Worm (Caenorhabditis elegans) whole organism, L1 larva: Measurements from ENCODE around the gene F42G2.5.
A peak's percentile ranks its signal among the peaks of the same experiment; 100 is the strongest.

ENCODE experiments used
- C04F5.9 ChIP-seq: sonication (generic microtip); optimal IDR thresholded peaks from 2 replicates; lab custom pipeline; 2016; ENCODE audit warnings: missing genetic modification characterization, missing compliant biosample characterization
- C34B4.2 ChIP-seq: sonication (generic microtip); optimal IDR thresholded peaks from 2 replicates; lab custom pipeline; 2017; ENCODE audit warnings: mild to moderate bottlenecking, missing genetic modification characterization, missing compliant biosample characterization
- Y116A8C.19 ChIP-seq: sonication (generic microtip); optimal IDR thresholded peaks from 2 replicates; lab custom pipeline; 2016; ENCODE audit warnings: missing compliant biosample characterization, missing genetic modification characterization, borderline replicate concordance
- aha-1 ChIP-seq: fragments of 150-350 bp; optimal IDR thresholded peaks from 2 replicates; lab custom pipeline; 2014; ENCODE audit warnings: missing biosample characterization, missing genetic modification characterization
- alr-1 ChIP-seq: fragments of 200-800 bp; sonication (Bioruptor generic); optimal IDR thresholded peaks from 2 replicates; lab custom pipeline; 2018; ENCODE audit warnings: borderline replicate concordance, mild to moderate bottlenecking, missing genetic modification characterization, missing compliant biosample characterization
- aly-2 ChIP-seq: fragments of 150-350 bp; optimal IDR thresholded peaks from 2 replicates; lab custom pipeline; 2014; ENCODE audit warnings: missing biosample characterization, missing genetic modification characterization
- ceh-82 ChIP-seq, 3 experiments: fragments of 150-350 bp in 1 of 3; sonication (generic microtip) in 2 of 3; optimal IDR thresholded peaks; 2 replicates each; lab custom pipeline; 2014 to 2017; ENCODE audit warnings: missing biosample characterization in 3 of 3, missing genetic modification characterization in 3 of 3
- dpl-1 ChIP-seq, 3 experiments: fragments of 150-350 bp in 2 of 3; sonication (generic microtip) in 1 of 3; optimal IDR thresholded peaks; 2 replicates each; lab custom pipeline; 2014 to 2017; ENCODE audit warnings: missing biosample characterization in 3 of 3, missing genetic modification characterization in 3 of 3, missing genetic modification reagents in 3 of 3
- efl-1 ChIP-seq, 4 experiments: fragments of 150-350 bp; optimal IDR thresholded peaks in 3 of 4; peaks in 1 of 4; 1 replicate in 1 of 4; 2 replicates in 3 of 4; lab custom pipeline; 2014; ENCODE audit warnings: missing biosample characterization in 2 of 4, missing genetic modification characterization in 2 of 4, missing genetic modification reagents in 2 of 4
- efl-3 ChIP-seq: fragments of 200-800 bp; sonication (Bioruptor generic); optimal IDR thresholded peaks from 2 replicates; lab custom pipeline; 2018; ENCODE audit warnings: mild to moderate bottlenecking, missing genetic modification characterization, missing compliant biosample characterization
- egl-13 ChIP-seq: sonication (generic microtip); optimal IDR thresholded peaks from 2 replicates; lab custom pipeline; 2016; ENCODE audit warnings: missing genotype, missing genetic modification reagents, missing genetic modification characterization, missing compliant biosample characterization
- elt-2 ChIP-seq: sonication (generic microtip); optimal IDR thresholded peaks from 2 replicates; lab custom pipeline; 2016; ENCODE audit warnings: missing genetic modification characterization, mild to moderate bottlenecking, inconsistent platforms, missing compliant biosample characterization, missing genetic modification reagents
- elt-3 ChIP-seq, 6 experiments: fragments of 150-350 bp in 1 of 6; sonication (generic microtip); optimal IDR thresholded peaks; 2 replicates each; lab custom pipeline; 2017 to 2018; ENCODE audit warnings: missing biosample characterization in 6 of 6, missing genetic modification characterization in 6 of 6, inconsistent platforms in 1 of 6
- ets-5 ChIP-seq: fragments of 200-800 bp; sonication (Bioruptor generic); IDR thresholded peaks from 2 replicates; pipeline ENCODE4 v1.3.6; 2022; ENCODE audit warnings: missing genetic modification characterization, missing compliant biosample characterization
- fkh-8 ChIP-seq: sonication (generic microtip); optimal IDR thresholded peaks from 2 replicates; lab custom pipeline; 2016; ENCODE audit warnings: mild to moderate bottlenecking, missing genetic modification characterization, missing compliant biosample characterization
- hlh-4 ChIP-seq: sonication (generic microtip); optimal IDR thresholded peaks from 2 replicates; lab custom pipeline; 2016; ENCODE audit warnings: mild to moderate bottlenecking, missing genetic modification characterization, missing compliant biosample characterization
- isw-1 ChIP-seq: fragments of 200-800 bp; sonication (Bioruptor generic); IDR thresholded peaks from 2 replicates; pipeline ENCODE4 v1.3.6; 2022; ENCODE audit warnings: missing genetic modification characterization, missing compliant biosample characterization
- lin-13 ChIP-seq: fragments of 150-350 bp; optimal IDR thresholded peaks from 2 replicates; lab custom pipeline; 2014; ENCODE audit warnings: missing biosample characterization, missing genetic modification reagents, missing genetic modification characterization
- lin-14 ChIP-seq: fragments of 200-800 bp; sonication (Bioruptor generic); optimal IDR thresholded peaks from 2 replicates; lab custom pipeline; 2018; ENCODE audit warnings: mild to moderate bottlenecking, missing genetic modification characterization, moderate library complexity, missing compliant biosample characterization
- lin-15B ChIP-seq: fragments of 150-350 bp; sonication (generic microtip); optimal IDR thresholded peaks from 3 replicates; lab custom pipeline; 2014; ENCODE audit warnings: missing biosample characterization, missing genetic modification characterization
- lin-35 ChIP-seq, 2 experiments: fragments of 150-350 bp; optimal IDR thresholded peaks; 2 replicates each; lab custom pipeline; 2014; ENCODE audit warnings: missing biosample characterization in 2 of 2, missing genetic modification characterization in 2 of 2, missing genetic modification reagents in 2 of 2
- lir-3 ChIP-seq: sonication (generic microtip); optimal IDR thresholded peaks from 2 replicates; lab custom pipeline; 2016; ENCODE audit warnings: mild to moderate bottlenecking, missing genetic modification characterization, moderate library complexity, missing compliant biosample characterization; ENCODE audit not compliant: poor library complexity
- lsy-2 ChIP-seq, 2 experiments: fragments of 150-350 bp; optimal IDR thresholded peaks; 2 replicates each; lab custom pipeline; 2014; ENCODE audit warnings: missing biosample characterization in 2 of 2, missing genetic modification characterization in 2 of 2
- mab-9 ChIP-seq: fragments of 200-800 bp; sonication (Bioruptor generic); IDR thresholded peaks from 2 replicates; pipeline ENCODE4 v1.3.6; 2022; ENCODE audit warnings: missing genetic modification reagents, missing genetic modification characterization, missing compliant biosample characterization
- mef-2 ChIP-seq: fragments of 150-350 bp; optimal IDR thresholded peaks from 2 replicates; lab custom pipeline; 2014; ENCODE audit warnings: missing biosample characterization, missing genetic modification characterization
- mep-1 ChIP-seq: fragments of 150-350 bp; optimal IDR thresholded peaks from 2 replicates; lab custom pipeline; 2014; ENCODE audit warnings: missing biosample characterization, missing genetic modification characterization
- nhr-11 ChIP-seq: fragments of 150-350 bp; optimal IDR thresholded peaks from 2 replicates; lab custom pipeline; 2014; ENCODE audit warnings: missing biosample characterization, missing genetic modification characterization
- nhr-12 ChIP-seq: sonication (generic microtip); optimal IDR thresholded peaks from 2 replicates; lab custom pipeline; 2017; ENCODE audit warnings: missing biosample characterization, missing genetic modification characterization
- nhr-19 ChIP-seq: fragments of 200-800 bp; sonication (Bioruptor generic); conservative IDR thresholded peaks from 2 replicates; pipeline ENCODE4 v1.3.6; 2022; ENCODE audit warnings: missing genetic modification characterization, missing compliant biosample characterization
- nhr-20 ChIP-seq: sonication (generic microtip); optimal IDR thresholded peaks from 2 replicates; lab custom pipeline; 2016; ENCODE audit warnings: mild to moderate bottlenecking, missing genetic modification characterization, missing compliant biosample characterization
- nhr-28 ChIP-seq: fragments of 150-350 bp; optimal IDR thresholded peaks from 2 replicates; lab custom pipeline; 2014; ENCODE audit warnings: missing biosample characterization, missing genetic modification characterization
- nhr-77 ChIP-seq: fragments of 150-350 bp; optimal IDR thresholded peaks from 2 replicates; lab custom pipeline; 2014; ENCODE audit warnings: missing biosample characterization, missing genetic modification characterization
- nhr-85 ChIP-seq: sonication (generic microtip); peaks from one replicate; lab custom pipeline; 2016; ENCODE audit warnings: missing genetic modification characterization, inconsistent platforms, missing compliant biosample characterization
- nhr-90 ChIP-seq: sonication (generic microtip); optimal IDR thresholded peaks from 2 replicates; lab custom pipeline; 2016; ENCODE audit warnings: mild to moderate bottlenecking, missing genetic modification characterization, missing compliant biosample characterization; ENCODE audit not compliant: poor library complexity
- pax-3 ChIP-seq: fragments of 200-800 bp; sonication (Bioruptor generic); optimal IDR thresholded peaks from 2 replicates; lab custom pipeline; 2018; ENCODE audit warnings: mild to moderate bottlenecking, missing genetic modification characterization, moderate library complexity, missing compliant biosample characterization
- pqm-1 ChIP-seq: sonication (generic microtip); optimal IDR thresholded peaks from 3 replicates; lab custom pipeline; 2017; ENCODE audit warnings: missing biosample characterization, missing genetic modification characterization
- skn-1 ChIP-seq: fragments of 150-350 bp; optimal IDR thresholded peaks from 2 replicates; lab custom pipeline; 2014; ENCODE audit warnings: missing biosample characterization, missing genetic modification characterization
- snpc-4 ChIP-seq: fragments of 150-350 bp; optimal IDR thresholded peaks from 2 replicates; lab custom pipeline; 2014; ENCODE audit warnings: missing biosample characterization, missing genetic modification characterization
- snu-23 ChIP-seq: sonication (generic microtip); optimal IDR thresholded peaks from 2 replicates; lab custom pipeline; 2016; ENCODE audit warnings: missing genetic modification characterization, missing compliant biosample characterization
- sox-4 ChIP-seq: sonication (generic microtip); optimal IDR thresholded peaks from 2 replicates; lab custom pipeline; 2016; ENCODE audit warnings: missing genetic modification characterization, missing compliant biosample characterization
- tbx-2 ChIP-seq: sonication (generic microtip); optimal IDR thresholded peaks from 2 replicates; lab custom pipeline; 2016; ENCODE audit warnings: missing genetic modification characterization, missing compliant biosample characterization
- unc-86 ChIP-seq: sonication (generic microtip); optimal IDR thresholded peaks from 2 replicates; lab custom pipeline; 2016; ENCODE audit warnings: missing genetic modification characterization, missing compliant biosample characterization
- vab-15 ChIP-seq: sonication (generic microtip); optimal IDR thresholded peaks from 2 replicates; lab custom pipeline; 2017; ENCODE audit warnings: missing genotype, mild to moderate bottlenecking, missing genetic modification characterization, missing compliant biosample characterization
- xbp-1 ChIP-seq: sonication (generic microtip); optimal IDR thresholded peaks from 2 replicates; lab custom pipeline; 2016; ENCODE audit warnings: missing genetic modification characterization, missing compliant biosample characterization
- zag-1 ChIP-seq: fragments of 150-350 bp; optimal IDR thresholded peaks from 2 replicates; lab custom pipeline; 2014; ENCODE audit warnings: missing biosample characterization, missing genetic modification characterization
- zip-4 ChIP-seq: fragments of 200-800 bp; sonication (Bioruptor generic); optimal IDR thresholded peaks from 2 replicates; lab custom pipeline; 2018; ENCODE audit warnings: mild to moderate bottlenecking, missing genetic modification characterization, moderate library complexity, missing compliant biosample characterization

F42G2.5 gene

DNA sequence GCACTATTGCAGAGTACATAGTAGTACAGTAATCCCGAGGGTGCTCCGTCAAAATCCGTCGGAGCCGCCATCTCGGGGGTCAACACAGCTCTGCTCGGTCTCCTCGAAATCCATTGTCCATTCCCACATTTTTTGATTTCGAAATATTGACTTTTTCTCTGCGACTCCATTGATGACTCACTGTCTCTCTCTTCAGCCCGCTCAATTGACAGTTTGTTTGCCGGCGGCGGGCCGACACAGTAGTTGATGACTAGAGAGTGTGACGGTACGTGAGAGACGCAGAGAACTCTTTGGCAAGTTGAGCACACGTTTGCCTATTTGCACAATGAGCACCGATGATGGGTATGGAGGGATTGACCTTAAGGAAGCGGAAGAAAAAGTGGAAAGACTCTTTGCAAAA lies 37.0 kb upstream of the F42G2.5 start (continued):
- peak; percentile 49 for TF ChIP-seq nhr-20 (tag; lab: Kevin White, UChicago)
- TF ChIP-seq zag-1 (tag; lab: Kevin White, UChicago), result no peak
- TF ChIP-seq nhr-19 (GFP tag; lab: Robert Waterston, UW), result peak; percentile 13; the same call in 1 of the 2 replicates
- TF ChIP-seq skn-1 (tag; lab: Kevin White, UChicago), result peak; percentile 17
- no peak for TF ChIP-seq ets-5 (GFP tag; lab: Robert Waterston, UW)
- TF ChIP-seq lsy-2 (tag; optimal IDR thresholded peaks at IDR 0.05; lab: Kevin White, UChicago), result peak in 1 of 2 experiments; percentile 64
- TF ChIP-seq pqm-1 (tag; lab: Kevin White, UChicago), result no peak

ce11 chrII:2452492-2452891 lies 34.7 kb upstream of the F42G2.5 start:
- TF ChIP-seq lin-35 (GFP tag; optimal IDR thresholded peaks at IDR 0.05; lab: Kevin White, UChicago), result peak in 1 of 2 experiments; percentile 28
- no peak for TF ChIP-seq nhr-77 (tag; lab: Kevin White, UChicago)
- TF ChIP-seq hlh-4, result no peak
- no peak for TF ChIP-seq isw-1 (GFP tag; lab: Robert Waterston, UW)
- no peak for TF ChIP-seq lin-15B (tag; lab: Kevin White, UChicago)
- TF ChIP-seq elt-2 (tag; lab: Kevin White, UChicago), result peak; percentile 20
- peak in 1 of 2 experiments; percentile 7 for TF ChIP-seq lsy-2 (tag; optimal IDR thresholded peaks at IDR 0.05; lab: Kevin White, UChicago)
- no peak for TF ChIP-seq efl-1 (optimal IDR thresholded peaks at IDR 0.05; lab: Kevin White, UChicago)
- TF ChIP-seq efl-1 (GFP tag; optimal IDR thresholded peaks at IDR 0.05 in 1 of 2; lab: Kevin White, UChicago), result peak in 1 of 2 experiments; percentile 94
- no peak for TF ChIP-seq pax-3 (tag; lab: Kevin White, UChicago)
- TF ChIP-seq snpc-4, result no peak
- TF ChIP-seq, all 84 proteins: peak for 4

- TF ChIP-seq xbp-1 (peak; percentile 49), snu-23 (peak; percentile 58), mef-2 (tag; lab: Kevin White, UChicago) (no peak), ets-5 (GFP tag; lab: Robert Waterston, UW) (no peak), efl-1 (optimal IDR thresholded peaks at IDR 0.05; lab: Kevin White, UChicago) (peak; percentile 89 to 91), efl-1 (GFP tag; optimal IDR thresholded peaks at IDR 0.05 in 1 of 2; lab: Kevin White, UChicago) (peak; percentile 89 to 98), lsy-2 (tag; optimal IDR thresholded peaks at IDR 0.05; lab: Kevin White, UChicago) (peak; percentile 48 to 53), zip-4 (GFP tag; lab: Kevin White, UChicago) (peak; percentile 9), vab-15 (tag; lab: Kevin White, UChicago) (no peak), nhr-28 (tag; lab: Kevin White, UChicago) (no peak), egl-13 (tag; lab: Kevin White, UChicago) (peak; percentile 12), pqm-1 (tag; lab: Kevin White, UChicago) (no peak), nhr-11 (tag; lab: Kevin White, UChicago) (no peak), Y116A8C.19 (tag; lab: Kevin White, UChicago) (no peak), nhr-12 (no peak), dpl-1 (GFP tag; optimal IDR thresholded peaks at IDR 0.05; lab: Kevin White, UChicago) (peak; percentile 83 to 89 (median 84)), unc-86 (tag; lab: Kevin White, UChicago) (peak; percentile 2), lin-15B (tag; lab: Kevin White, UChicago) (peak; percentile 22), efl-3 (GFP tag; lab: Kevin White, UChicago) (no peak), nhr-90 (tag; lab: Kevin White, UChicago) (peak; percentile 75), aha-1 (tag; lab: Kevin White, UChicago) (no peak), ceh-82 (tag; optimal IDR thresholded peaks at IDR 0.05; lab: Kevin White, UChicago) (peak in 2 of 3 experiments; percentile 24 to 31), elt-3 (tag; optimal IDR thresholded peaks at IDR 0.05; lab: Kevin White, UChicago) (no peak), elt-2 (tag; lab: Kevin White, UChicago) (peak; percentile 24), fkh-8 (peak; percentile 34), nhr-85 (tag; lab: Kevin White, UChicago) (peak; percentile 81), tbx-2 (tag; lab: Kevin White, UChicago) (peak; percentile 67), aly-2 (tag; lab: Kevin White, UChicago) (peak; percentile 29), skn-1 (tag; lab: Kevin White, UChicago) (peak; percentile 5), C04F5.9 (tag; lab: Kevin White, UChicago) (peak; percentile 19), C34B4.2 (no peak), lir-3 (tag; lab: Kevin White, UChicago) (no peak), mep-1 (tag; lab: Kevin White, UChicago) (peak; percentile 51), lin-14 (GFP tag; lab: Kevin White, UChicago) (peak; percentile 46), mab-9 (GFP tag; lab: Robert Waterston, UW) (peak; percentile 43; the same call in 1 of the 2 replicates), lin-13 (GFP tag; lab: Kevin White, UChicago) (peak; percentile 27), sox-4 (tag; lab: Kevin White, UChicago) (peak; percentile 19), lin-35 (GFP tag; optimal IDR thresholded peaks at IDR 0.05; lab: Kevin White, UChicago) (peak; percentile 88 to 89), alr-1 (no peak)
Measured at ce11 chrII:2450990-2451389, 33.2 kb upstream of the F42G2.5 start.
